Fruit fly (Drosophila melanogaster) whole organism, embryonic: ENCODE measurements around the gene CG31871.

ENCODE experiments used
- Bdp1 ChIP-seq: fragments of 200-800 bp; sonication (Bioruptor generic); optimal IDR thresholded peaks from 3 replicates; lab custom pipeline; 2016; ENCODE audit warnings: missing biosample characterization, missing genetic modification characterization
- CG10979 ChIP-seq: fragments of 200-800 bp; sonication (Bioruptor generic); optimal IDR thresholded peaks from 2 replicates; lab custom pipeline; 2018; ENCODE audit warnings: missing biosample characterization, mild to moderate bottlenecking, missing genetic modification characterization, moderate library complexity
- CG12942 ChIP-seq: fragments of 200-800 bp; sonication (Bioruptor generic); optimal IDR thresholded peaks from 3 replicates; lab custom pipeline; 2016; ENCODE audit warnings: missing biosample characterization, missing genetic modification characterization
- CG13775 ChIP-seq: fragments of 200-800 bp; sonication (Bioruptor generic); optimal IDR thresholded peaks from 3 replicates; lab custom pipeline; 2017; ENCODE audit warnings: missing biosample characterization, mild to moderate bottlenecking, missing genetic modification characterization
- CG14014 ChIP-seq: fragments of 200-800 bp; sonication (Bioruptor generic); IDR thresholded peaks from 2 replicates; pipeline ENCODE4 v1.3.6; 2022; ENCODE audit warnings: missing biosample characterization, missing genetic modification characterization
- CG14050 ChIP-seq: fragments of 200-800 bp; sonication (Bioruptor generic); IDR thresholded peaks from 3 replicates; pipeline ENCODE4 v1.3.6; 2022; ENCODE audit warnings: missing biosample characterization, missing genetic modification characterization
- CG14441 ChIP-seq: fragments of 200-800 bp; sonication (Bioruptor generic); IDR thresholded peaks from 2 replicates; pipeline ENCODE4 v1.3.6; 2022; ENCODE audit warnings: missing biosample characterization, missing genetic modification characterization
- CG15011 ChIP-seq: fragments of 200-800 bp; sonication (Bioruptor generic); optimal IDR thresholded peaks from 3 replicates; lab custom pipeline; 2018; ENCODE audit warnings: missing biosample characterization, mild to moderate bottlenecking, missing genetic modification characterization
- CG1529 ChIP-seq: fragments of 200-800 bp; sonication (Bioruptor generic); optimal IDR thresholded peaks from 3 replicates; lab custom pipeline; 2018; ENCODE audit warnings: missing biosample characterization, missing genetic modification characterization
- CG15696 ChIP-seq: fragments of 200-800 bp; sonication (Bioruptor generic); optimal IDR thresholded peaks from 2 replicates; lab custom pipeline; 2019; ENCODE audit warnings: missing biosample characterization, mild to moderate bottlenecking, missing genetic modification characterization, moderate library complexity
- CG18011 ChIP-seq: fragments of 200-800 bp; sonication (Bioruptor generic); optimal IDR thresholded peaks from 2 replicates; lab custom pipeline; 2017; ENCODE audit warnings: missing biosample characterization, missing genetic modification characterization, mild to moderate bottlenecking, moderate library complexity, missing genotype
- CG31365 ChIP-seq: fragments of 200-800 bp; sonication (Bioruptor generic); optimal IDR thresholded peaks from 2 replicates; lab custom pipeline; 2018; ENCODE audit warnings: missing biosample characterization, mild to moderate bottlenecking, missing genetic modification characterization
- CG34376 ChIP-seq: fragments of 200-800 bp; sonication (Bioruptor generic); optimal IDR thresholded peaks from 2 replicates; lab custom pipeline; 2018; ENCODE audit warnings: missing biosample characterization, mild to moderate bottlenecking, missing genetic modification characterization
- CG42726 ChIP-seq: fragments of 200-800 bp; sonication (Bioruptor generic); IDR thresholded peaks from 2 replicates; pipeline ENCODE4 v1.3.6; 2022; ENCODE audit warnings: missing biosample characterization, missing genetic modification characterization; ENCODE audit not compliant: partially characterized antibody
- CG4282 ChIP-seq: fragments of 200-800 bp; sonication (Bioruptor generic); optimal IDR thresholded peaks from 2 replicates; lab custom pipeline; 2016; ENCODE audit warnings: missing biosample characterization, missing genetic modification characterization
- CG4360 ChIP-seq: fragments of 200-800 bp; sonication (Bioruptor generic); IDR thresholded peaks from 2 replicates; pipeline ENCODE4 v1.3.6; 2022; ENCODE audit warnings: missing biosample characterization, missing genetic modification characterization
- CG5180 ChIP-seq: fragments of 200-800 bp; sonication (Bioruptor generic); optimal IDR thresholded peaks from 3 replicates; lab custom pipeline; 2017; ENCODE audit warnings: missing biosample characterization, missing genetic modification characterization, mild to moderate bottlenecking, moderate library complexity, missing genetic modification reagents
- CG5245 ChIP-seq: fragments of 200-800 bp; sonication (Bioruptor generic); optimal IDR thresholded peaks from 3 replicates; lab custom pipeline; 2016; ENCODE audit warnings: missing biosample characterization, missing genetic modification characterization
- CG6254 ChIP-seq: fragments of 200-800 bp; sonication (Bioruptor generic); optimal IDR thresholded peaks from 3 replicates; lab custom pipeline; 2017; ENCODE audit warnings: mild to moderate bottlenecking, missing biosample characterization, missing genetic modification reagents, missing genetic modification characterization
- CG6791 ChIP-seq: fragments of 200-800 bp; sonication (Bioruptor generic); IDR thresholded peaks from 3 replicates; pipeline ENCODE4 v1.3.6; 2022; ENCODE audit warnings: missing biosample characterization, missing genetic modification characterization; ENCODE audit not compliant: partially characterized antibody
- CG8281 ChIP-seq: fragments of 200-800 bp; sonication (Bioruptor generic); optimal IDR thresholded peaks from 2 replicates; lab custom pipeline; 2018; ENCODE audit warnings: missing biosample characterization, mild to moderate bottlenecking, missing genetic modification characterization, moderate library complexity
- CG9437 ChIP-seq: fragments of 200-800 bp; sonication (Bioruptor generic); optimal IDR thresholded peaks from 2 replicates; lab custom pipeline; 2018; ENCODE audit warnings: missing biosample characterization, mild to moderate bottlenecking, missing genetic modification characterization
- CG9609 ChIP-seq: fragments of 200-800 bp; sonication (Bioruptor generic); optimal IDR thresholded peaks from 3 replicates; lab custom pipeline; 2016; ENCODE audit warnings: missing biosample characterization, missing genetic modification characterization
- CG9932 ChIP-seq: fragments of 200-800 bp; sonication (Bioruptor generic); IDR thresholded peaks from 2 replicates; pipeline ENCODE4 v1.3.6; 2022; ENCODE audit warnings: missing biosample characterization, missing genetic modification characterization
- Camta ChIP-seq: fragments of 200-800 bp; sonication (Bioruptor generic); optimal IDR thresholded peaks from 2 replicates; lab custom pipeline; 2016; ENCODE audit warnings: missing biosample characterization, missing genetic modification characterization
- Chrac-16 ChIP-seq: fragments of 200-800 bp; sonication (Bioruptor generic); optimal IDR thresholded peaks from 3 replicates; lab custom pipeline; 2016; ENCODE audit warnings: missing biosample characterization, missing genetic modification characterization
- Deaf1 ChIP-seq: fragments of 200-800 bp; optimal IDR thresholded peaks from 3 replicates; lab custom pipeline; 2019; ENCODE audit warnings: missing biosample characterization, mild to moderate bottlenecking, missing genetic modification characterization, moderate library complexity
- Dll ChIP-seq: fragments of 200-800 bp; sonication (Bioruptor generic); IDR thresholded peaks from 4 replicates; pipeline ENCODE4 v1.3.6; 2022; ENCODE audit warnings: missing biosample characterization, missing genetic modification characterization; ENCODE audit not compliant: partially characterized antibody
- Doc3 ChIP-seq: fragments of 200-800 bp; sonication (Bioruptor generic); IDR thresholded peaks from 3 replicates; pipeline ENCODE4 v1.3.6; 2022; ENCODE audit warnings: missing biosample characterization, missing genetic modification characterization; ENCODE audit not compliant: partially characterized antibody
- Hey ChIP-seq: fragments of 200-800 bp; sonication (Bioruptor generic); optimal IDR thresholded peaks from 3 replicates; lab custom pipeline; 2018; ENCODE audit warnings: missing biosample characterization, mild to moderate bottlenecking, missing genetic modification characterization
- HmgD ChIP-seq: fragments of 200-800 bp; sonication (Bioruptor generic); optimal IDR thresholded peaks from 3 replicates; lab custom pipeline; 2016; ENCODE audit warnings: missing biosample characterization, missing genetic modification characterization
- Hmx ChIP-seq: fragments of 200-800 bp; sonication (Bioruptor generic); optimal IDR thresholded peaks from 2 replicates; lab custom pipeline; 2016; ENCODE audit warnings: missing biosample characterization, missing genetic modification characterization
- Myb ChIP-seq: fragments of 200-800 bp; sonication (Bioruptor generic); optimal IDR thresholded peaks from 2 replicates; lab custom pipeline; 2016; ENCODE audit warnings: missing biosample characterization, missing genetic modification characterization
- Oaz ChIP-seq: fragments of 200-800 bp; sonication (Bioruptor generic); IDR thresholded peaks from 2 replicates; pipeline ENCODE4 v1.3.6; 2022; ENCODE audit warnings: missing biosample characterization, missing genetic modification characterization
- PHDP ChIP-seq: fragments of 200-800 bp; sonication (Bioruptor generic); optimal IDR thresholded peaks from 3 replicates; lab custom pipeline; 2018; ENCODE audit warnings: missing biosample characterization, mild to moderate bottlenecking, missing genetic modification characterization, moderate library complexity
- ato ChIP-seq: fragments of 200-800 bp; sonication (Bioruptor generic); IDR thresholded peaks from 2 replicates; pipeline ENCODE4 v1.3.6; 2022; ENCODE audit warnings: missing biosample characterization, missing genetic modification characterization; ENCODE audit not compliant: partially characterized antibody
- dm ChIP-seq: fragments of 200-800 bp; sonication (Bioruptor generic); optimal IDR thresholded peaks from 3 replicates; lab custom pipeline; 2016; ENCODE audit warnings: missing biosample characterization, missing genetic modification characterization
- ewg ChIP-seq: fragments of 200-800 bp; sonication (Bioruptor generic); optimal IDR thresholded peaks from 3 replicates; lab custom pipeline; 2017; ENCODE audit warnings: mild to moderate bottlenecking, missing biosample characterization, missing genetic modification reagents, missing genetic modification characterization
- eyg ChIP-seq: fragments of 200-800 bp; sonication (Bioruptor generic); optimal IDR thresholded peaks from 3 replicates; lab custom pipeline; 2016; ENCODE audit warnings: missing biosample characterization, missing genetic modification characterization
- fd64A ChIP-seq: fragments of 200-800 bp; sonication (Bioruptor generic); optimal IDR thresholded peaks from 3 replicates; lab custom pipeline; 2018; ENCODE audit warnings: missing biosample characterization, mild to moderate bottlenecking, missing genetic modification characterization
- gro ChIP-seq: fragments of 200-800 bp; sonication (Bioruptor generic); optimal IDR thresholded peaks from 2 replicates; lab custom pipeline; 2016; ENCODE audit warnings: missing biosample characterization, missing genetic modification characterization
- hth ChIP-seq: fragments of >200 bp; optimal IDR thresholded peaks from 2 replicates; lab custom pipeline; 2017; ENCODE audit warnings: inconsistent platforms
- ind ChIP-seq: fragments of 200-800 bp; sonication (Bioruptor generic); optimal IDR thresholded peaks from 3 replicates; lab custom pipeline; 2016; ENCODE audit warnings: missing biosample characterization, missing genetic modification characterization
- inv ChIP-seq: fragments of 200-800 bp; sonication (Bioruptor generic); IDR thresholded peaks from 2 replicates; pipeline ENCODE4 v1.3.6; 2022; ENCODE audit warnings: missing biosample characterization, missing genetic modification characterization; ENCODE audit not compliant: partially characterized antibody
- pan ChIP-seq, 4 experiments: fragments of >200 bp in 3 of 4; fragments of 200-800 bp in 1 of 4; sonication (Bioruptor generic) in 1 of 4; optimal IDR thresholded peaks in 3 of 4; IDR thresholded peaks in 1 of 4; 2 replicates each; pipeline versions ENCODE4 v1.3.6 to Lab custom; 2017 to 2022; ENCODE audit warnings: missing biosample characterization in 2 of 4, missing genetic modification characterization in 2 of 4, mixed read lengths in 1 of 4
- pnt ChIP-seq: fragments of 200-800 bp; sonication (Bioruptor generic); optimal IDR thresholded peaks from 3 replicates; lab custom pipeline; 2016; ENCODE audit warnings: missing biosample characterization, missing genetic modification characterization
- scrt ChIP-seq: fragments of 200-800 bp; sonication (Bioruptor generic); optimal IDR thresholded peaks from 2 replicates; lab custom pipeline; 2018; ENCODE audit warnings: missing biosample characterization, mild to moderate bottlenecking, missing genetic modification characterization, moderate library complexity
- sd ChIP-seq: fragments of 200-800 bp; sonication (Bioruptor generic); optimal IDR thresholded peaks from 3 replicates; lab custom pipeline; 2018; ENCODE audit warnings: missing biosample characterization, mild to moderate bottlenecking, missing genetic modification characterization, moderate library complexity
- stc ChIP-seq: fragments of 200-800 bp; sonication (Bioruptor generic); IDR thresholded peaks from 2 replicates; pipeline ENCODE4 v1.3.6; 2022; ENCODE audit warnings: missing biosample characterization, missing genetic modification characterization
- unpg ChIP-seq: fragments of 200-800 bp; sonication (Bioruptor generic); optimal IDR thresholded peaks from 3 replicates; lab custom pipeline; 2018; ENCODE audit warnings: missing biosample characterization, mild to moderate bottlenecking, missing genetic modification characterization, moderate library complexity

The CG31871 gene

dm6 chr2L:10703281-10703680 is 41.4 kb downstream of the CG31871 start, which contains the start of gene CG6415 (continued):
- TF ChIP-seq ind (GFP tag; lab: Kevin White, UChicago), result peak; percentile 74
- TF ChIP-seq CG4282 (GFP tag; lab: Kevin White, UChicago), result no peak
- TF ChIP-seq stc (GFP tag; lab: Robert Waterston, UW), result peak; percentile 39; the same call in 1 of the 2 replicates
- TF ChIP-seq Oaz, result 0 out of 2 replicates have a peak, but pooled peaks have one; percentile 37
- TF ChIP-seq Hmx (GFP tag; lab: Kevin White, UChicago), result no peak
- peak; percentile 64 for TF ChIP-seq Camta (GFP tag; lab: Kevin White, UChicago)
- peak; percentile 46 for TF ChIP-seq CG13775 (GFP tag; lab: Kevin White, UChicago)
- peak; percentile 32 for TF ChIP-seq eyg (GFP tag; lab: Kevin White, UChicago)
- TF ChIP-seq dm (GFP tag; lab: Kevin White, UChicago), result peak; percentile 39
- peak; percentile 36; the same call in 1 of the 2 replicates for TF ChIP-seq CG9932 (GFP tag; lab: Robert Waterston, UW)
- TF ChIP-seq CG15011 (GFP tag; lab: Kevin White, UChicago), result peak; percentile 46
- no peak for TF ChIP-seq CG6791 (GFP tag; lab: Robert Waterston, UW)
- peak; percentile 32 for TF ChIP-seq pnt (GFP tag; lab: Kevin White, UChicago)
- TF ChIP-seq CG1529 (GFP tag; lab: Kevin White, UChicago), result peak; percentile 59
- TF ChIP-seq CG8281 (tag; lab: Kevin White, UChicago), result peak; percentile 58
- TF ChIP-seq scrt (GFP tag; lab: Kevin White, UChicago), result peak; percentile 68
- no peak for TF ChIP-seq inv
- TF ChIP-seq gro (GFP tag; lab: Kevin White, UChicago), result peak; percentile 47
- no peak for TF ChIP-seq Dll (GFP tag; lab: Robert Waterston, UW)
- no peak for TF ChIP-seq hth (lab: Kevin White, UChicago)
- TF ChIP-seq CG14014 (GFP tag; lab: Robert Waterston, UW), result peak; percentile 80
- peak; percentile 32; the same call in 1 of the 3 replicates for TF ChIP-seq CG14050 (GFP tag; lab: Robert Waterston, UW)
- TF ChIP-seq PHDP (tag; lab: Kevin White, UChicago), result peak; percentile 80
- no peak for TF ChIP-seq CG31365
- peak; percentile 45 for TF ChIP-seq Myb
- TF ChIP-seq CG6254 (GFP tag; lab: Kevin White, UChicago), result peak; percentile 20
- peak; percentile 34 for TF ChIP-seq fd64A (GFP tag; lab: Kevin White, UChicago)
- peak; percentile 25 for TF ChIP-seq Bdp1 (GFP tag; lab: Kevin White, UChicago)
- TF ChIP-seq HmgD, result no peak
- TF ChIP-seq pan (optimal IDR thresholded peaks at IDR 0.05; lab: Kevin White, UChicago), result no peak
- peak in 1 of 2 experiments; percentile 78 for TF ChIP-seq pan (GFP tag; optimal IDR thresholded peaks at IDR 0.05 in 1 of 2, IDR thresholded peaks at IDR 0.05 in 1 of 2)
- TF ChIP-seq unpg (GFP tag; lab: Kevin White, UChicago), result peak; percentile 81
- TF ChIP-seq CG15696 (tag; lab: Kevin White, UChicago), result peak; percentile 81
- TF ChIP-seq Hey (tag; lab: Kevin White, UChicago), result no peak
- peak; percentile 6 for TF ChIP-seq CG12942 (GFP tag; lab: Kevin White, UChicago)
- no peak for TF ChIP-seq ato (GFP tag; lab: Robert Waterston, UW)
- peak; percentile 53 for TF ChIP-seq CG5245 (GFP tag; lab: Kevin White, UChicago)
- peak; percentile 87 for TF ChIP-seq CG34376 (GFP tag; lab: Kevin White, UChicago)
- peak; percentile 77 for TF ChIP-seq CG14441
- TF ChIP-seq CG5180, result peak; percentile 46
- peak; percentile 66 for TF ChIP-seq CG9609 (GFP tag; lab: Kevin White, UChicago)
- no peak for TF ChIP-seq Doc3
- peak; percentile 83 for TF ChIP-seq CG10979 (tag; lab: Kevin White, UChicago)
- peak; percentile 11 for TF ChIP-seq CG18011
- TF ChIP-seq CG4360 (GFP tag; lab: Robert Waterston, UW), result 0 out of 2 replicates have a peak, but pooled peaks have one; percentile 36
- TF ChIP-seq ewg (GFP tag; lab: Kevin White, UChicago), result peak; percentile 38
- no peak for TF ChIP-seq CG42726 (GFP tag; lab: Robert Waterston, UW)
- TF ChIP-seq sd (tag; lab: Kevin White, UChicago), result no peak
- no peak for TF ChIP-seq Deaf1 (tag; lab: Kevin White, UChicago)
- TF ChIP-seq CG9437, result peak; percentile 29
- TF ChIP-seq Chrac-16 (GFP tag; lab: Kevin White, UChicago), result peak; percentile 73
